Fruit fly (Drosophila melanogaster) S2 (cell line): ENCODE results near the gene aay.

Source experiments
- CG8478 ChIP-seq: fragments of >200 bp; optimal IDR thresholded peaks from 2 replicates; lab custom pipeline; 2018
- CTCF ChIP-seq, 2 experiments: fragments of >200 bp; optimal IDR thresholded peaks; 2 replicates each; lab custom pipeline; 2018

DNA sequence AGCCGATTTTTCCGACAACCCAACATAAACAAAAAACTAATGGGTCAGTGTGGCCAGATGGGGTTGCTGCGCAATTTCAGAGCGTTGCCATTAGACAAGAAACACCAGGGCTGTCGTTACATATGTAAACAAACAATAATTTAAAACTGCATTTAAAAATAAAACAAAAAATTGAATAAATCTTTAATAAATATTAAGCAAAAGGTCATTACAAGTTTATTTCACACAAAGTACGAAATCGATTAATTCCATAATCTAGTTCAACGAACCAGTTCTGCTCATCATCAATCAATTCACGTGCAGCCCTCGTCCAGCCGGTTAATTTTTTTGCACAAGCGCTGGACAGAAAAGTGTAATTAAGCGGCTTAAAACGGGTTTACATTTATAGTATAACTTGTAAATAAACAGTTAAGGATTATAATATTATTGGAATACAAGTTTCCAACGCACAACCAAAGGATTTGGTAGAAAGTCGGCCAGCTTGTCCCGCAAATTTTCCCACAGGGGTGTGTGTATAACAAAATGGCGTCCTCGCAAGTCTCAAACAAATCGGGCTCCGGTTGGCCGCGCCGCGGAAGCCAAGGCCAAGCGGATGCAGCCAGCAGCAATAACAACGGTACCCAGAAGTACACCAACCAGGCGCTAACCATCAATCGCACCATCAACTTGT is 12.2 kb upstream of the aay start, which contains the start of the genes CG4022 and Cpsf5:
- no peak for TF ChIP-seq CG8478
- no peak for TF ChIP-seq CTCF (optimal IDR thresholded peaks at IDR 0.05; lab: Kevin White, UChicago)
